Fruit fly (Drosophila melanogaster): Measurements from ENCODE around the gene CG13607.
A peak's percentile ranks its signal among the peaks of the same experiment; 100 is the strongest.

CG13607 gene

DNA sequence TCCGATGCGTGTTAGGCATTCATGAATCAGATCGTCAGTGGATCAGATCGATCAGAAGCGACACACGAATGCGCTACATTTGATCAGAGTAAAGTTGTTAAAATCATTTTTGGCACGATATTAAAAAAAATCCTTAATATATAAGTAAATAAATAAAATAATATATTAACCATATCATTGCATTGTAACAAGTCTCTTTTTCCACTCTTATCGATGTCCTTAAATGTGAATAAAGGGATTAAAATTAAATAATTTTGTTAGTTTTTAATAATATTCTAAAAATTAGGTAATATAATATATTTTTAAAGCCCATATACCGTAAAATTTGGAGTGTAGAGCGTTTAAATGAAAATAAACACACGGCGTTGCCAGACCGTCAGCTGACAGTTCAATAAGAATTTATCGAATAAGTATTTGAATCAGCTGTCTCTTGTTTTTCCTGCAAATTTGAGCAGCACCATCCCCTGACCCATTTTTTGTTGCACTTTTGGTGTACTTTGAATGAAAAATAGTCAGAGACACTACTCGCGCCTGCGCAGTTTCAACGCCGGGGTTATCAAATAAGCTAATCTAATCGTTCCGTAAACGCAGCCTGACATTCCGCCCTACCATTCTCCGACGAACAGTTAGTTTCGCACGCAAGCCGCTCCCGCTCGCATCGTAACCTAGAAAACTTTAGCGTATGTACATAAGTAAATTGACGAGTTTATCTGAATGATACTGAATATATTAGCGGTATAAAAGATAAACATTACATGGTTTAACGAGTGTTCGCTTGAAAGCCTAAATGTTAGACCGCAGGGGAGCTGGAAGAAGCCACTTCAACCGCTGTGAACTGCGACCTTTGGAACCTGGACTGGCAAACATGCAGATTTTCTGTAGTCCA, 36.0 kb upstream of the CG13607 start, which contains the start of the genes p38a and CG6178 (continued):
- TF ChIP-seq Doc3 (GFP tag; IDR thresholded peaks at IDR 0.05; ENCODE audit: partially characterized antibody): no peak
- TF ChIP-seq prd (optimal IDR thresholded peaks at IDR 0.05): no peak
- peak; percentile 97 for TF ChIP-seq prd (GFP tag; IDR thresholded peaks at IDR 0.05)
- no peak for TF ChIP-seq CG2129 (GFP tag; IDR thresholded peaks at IDR 0.05; ENCODE audit: partially characterized antibody)
- TF ChIP-seq tap (tag; optimal IDR thresholded peaks at IDR 0.05): peak; percentile 96
- peak; percentile 89 for TF ChIP-seq CG2875 (GFP tag; optimal IDR thresholded peaks at IDR 0.05)
- TF ChIP-seq CG18599 (GFP tag; optimal IDR thresholded peaks at IDR 0.05): peak; percentile 98
- TF ChIP-seq jing (GFP tag; optimal IDR thresholded peaks at IDR 0.05): peak; percentile 82
- peak; percentile 89 for TF ChIP-seq Vsx1 (GFP tag; optimal IDR thresholded peaks at IDR 0.05)
- TF ChIP-seq Hr51 (GFP tag; optimal IDR thresholded peaks at IDR 0.05): peak; percentile 52 to 99
- peak; percentile 98 for TF ChIP-seq PHDP (tag; optimal IDR thresholded peaks at IDR 0.05)
- TF ChIP-seq eyg (GFP tag; optimal IDR thresholded peaks at IDR 0.05): peak; percentile 21
- TF ChIP-seq shn (GFP tag; optimal IDR thresholded peaks at IDR 0.05): peak; percentile 68
- TF ChIP-seq CG9215 (GFP tag; IDR thresholded peaks at IDR 0.05): peak; percentile 96
- TF ChIP-seq CG4328 (GFP tag; optimal IDR thresholded peaks at IDR 0.05): peak; percentile 95
- TF ChIP-seq CG4282 (GFP tag; optimal IDR thresholded peaks at IDR 0.05): no peak
- TF ChIP-seq fu2 (GFP tag; optimal IDR thresholded peaks at IDR 0.05): peak; percentile 62
- TF ChIP-seq CG2202 (tag; optimal IDR thresholded peaks at IDR 0.05): peak; percentile 88
- peak; percentile 99 for TF ChIP-seq CG2712 (tag; optimal IDR thresholded peaks at IDR 0.05)
- peak; percentile 98 for TF ChIP-seq tgo (GFP tag; IDR thresholded peaks at IDR 0.05)
- peak; percentile 98 for TF ChIP-seq Drgx (GFP tag; IDR thresholded peaks at IDR 0.05)
- TF ChIP-seq dm (GFP tag; optimal IDR thresholded peaks at IDR 0.05): no peak
- TF ChIP-seq Atf6 (GFP tag; IDR thresholded peaks at IDR 0.05): peak; percentile 92
- TF ChIP-seq NfI (GFP tag; optimal IDR thresholded peaks at IDR 0.05): peak; percentile 98
- TF ChIP-seq CG15011 (GFP tag; optimal IDR thresholded peaks at IDR 0.05): peak; percentile 78
- peak; percentile 96 for TF ChIP-seq CG11456 (GFP tag; IDR thresholded peaks at IDR 0.05)
- TF ChIP-seq CG4617 (GFP tag; optimal IDR thresholded peaks at IDR 0.05; ENCODE audit: borderline replicate concordance): peak; percentile 82
- TF ChIP-seq tx (GFP tag; optimal IDR thresholded peaks at IDR 0.05): peak; percentile 65
- no peak for TF ChIP-seq CG42726 (GFP tag; IDR thresholded peaks at IDR 0.05; ENCODE audit: partially characterized antibody)
- no peak for TF ChIP-seq TFAM (GFP tag; optimal IDR thresholded peaks at IDR 0.05)
- TF ChIP-seq ara (GFP tag; IDR thresholded peaks at IDR 0.05): peak; percentile 88
- TF ChIP-seq CG12299 (tag; optimal IDR thresholded peaks at IDR 0.05): peak; percentile 94
- peak; percentile 61 for TF ChIP-seq CG15073 (GFP tag; optimal IDR thresholded peaks at IDR 0.05)
- peak; percentile 96 for TF ChIP-seq gsb-n (tag; optimal IDR thresholded peaks at IDR 0.05)
- TF ChIP-seq da (GFP tag; optimal IDR thresholded peaks at IDR 0.05): no peak
- TF ChIP-seq CG4854 (GFP tag; optimal IDR thresholded peaks at IDR 0.05): peak; percentile 69
- no peak for TF ChIP-seq Neu2 (GFP tag; optimal IDR thresholded peaks at IDR 0.05; ENCODE audit: borderline replicate concordance)
- peak; percentile 89 for TF ChIP-seq ci (GFP tag; IDR thresholded peaks at IDR 0.05)
- peak; percentile 91 for TF ChIP-seq CG17612 (GFP tag; IDR thresholded peaks at IDR 0.05)
- peak; percentile 97 for TF ChIP-seq Fer2 (tag; optimal IDR thresholded peaks at IDR 0.05)
- TF ChIP-seq sug (tag; optimal IDR thresholded peaks at IDR 0.05): peak; percentile 95
- TF ChIP-seq klu (GFP tag; IDR thresholded peaks at IDR 0.05): peak; percentile 96
- TF ChIP-seq CG18262 (tag; optimal IDR thresholded peaks at IDR 0.05): peak; percentile 99
- TF ChIP-seq CG9727 (GFP tag; optimal IDR thresholded peaks at IDR 0.05): peak; percentile 98
- TF ChIP-seq HLHmδ (GFP tag; optimal IDR thresholded peaks at IDR 0.05): no peak
- TF ChIP-seq CG14050 (GFP tag; IDR thresholded peaks at IDR 0.05): peak; percentile 96
- peak; percentile 71 for TF ChIP-seq CG3838 (GFP tag; optimal IDR thresholded peaks at IDR 0.05)
- TF ChIP-seq inv (GFP tag; IDR thresholded peaks at IDR 0.05; ENCODE audit: partially characterized antibody): no peak
- peak; percentile 98 for TF ChIP-seq Rfx (GFP tag; IDR thresholded peaks at IDR 0.05)
